Worm (Caenorhabditis elegans) whole organism, L3 larva: ENCODE results near the gene seb-3.

Source experiments
- R02D3.7 ChIP-seq: fragments of 150-350 bp; optimal IDR thresholded peaks from 2 replicates; lab custom pipeline; 2014; ENCODE audit warnings: missing biosample characterization, missing genetic modification characterization
- ZK546.5 ChIP-seq: sonication (generic microtip); optimal IDR thresholded peaks from 2 replicates; lab custom pipeline; 2017; ENCODE audit warnings: missing biosample characterization, missing genetic modification characterization
- ama-1 ChIP-seq: fragments of 150-350 bp; optimal IDR thresholded peaks from 2 replicates; lab custom pipeline; 2018
- jun-1 ChIP-seq: fragments of 150-350 bp; optimal IDR thresholded peaks from 2 replicates; lab custom pipeline; 2014; ENCODE audit warnings: missing biosample characterization, missing genetic modification reagents, missing genetic modification characterization
- lsy-12 ChIP-seq: sonication (generic microtip); optimal IDR thresholded peaks from 2 replicates; lab custom pipeline; 2016; ENCODE audit warnings: mild to moderate bottlenecking, missing genetic modification characterization, missing compliant biosample characterization
- mml-1 ChIP-seq: fragments of 150-350 bp; sonication (generic microtip); optimal IDR thresholded peaks from 3 replicates; lab custom pipeline; 2014; ENCODE audit warnings: missing biosample characterization, missing genetic modification characterization
- nhr-237 ChIP-seq: fragments of 150-350 bp; optimal IDR thresholded peaks from 2 replicates; lab custom pipeline; 2014; ENCODE audit warnings: missing biosample characterization, missing genetic modification characterization
- nhr-28 ChIP-seq: fragments of 150-350 bp; optimal IDR thresholded peaks from 2 replicates; lab custom pipeline; 2014; ENCODE audit warnings: missing biosample characterization, missing genetic modification characterization
- pha-4 ChIP-seq: fragments of 150-350 bp; optimal IDR thresholded peaks from 2 replicates; lab custom pipeline; 2014; ENCODE audit warnings: missing biosample characterization, missing genetic modification reagents, missing genetic modification characterization
- pqm-1 ChIP-seq: fragments of 150-350 bp; optimal IDR thresholded peaks from 2 replicates; lab custom pipeline; 2017; ENCODE audit warnings: missing biosample characterization, missing genetic modification characterization, inconsistent platforms
- snpc-4 ChIP-seq: fragments of 150-350 bp; optimal IDR thresholded peaks from 2 replicates; lab custom pipeline; 2014; ENCODE audit warnings: missing biosample characterization, missing genetic modification characterization
- unc-62 ChIP-seq: fragments of 150-350 bp; sonication (generic microtip); optimal IDR thresholded peaks from 4 replicates; lab custom pipeline; 2014; ENCODE audit warnings: missing biosample characterization, missing genetic modification reagents, missing genetic modification characterization
- zag-1 ChIP-seq: fragments of 150-350 bp; optimal IDR thresholded peaks from 2 replicates; lab custom pipeline; 2014; ENCODE audit warnings: missing biosample characterization, missing genetic modification characterization

ce11 chrX:15016102-15016501 is 10.0 kb upstream of the seb-3 start:
- TF ChIP-seq jun-1 (tag; lab: Kevin White, UChicago) (no peak), nhr-237 (tag; lab: Kevin White, UChicago) (no peak), pha-4 (no peak), lsy-12 (tag; lab: Kevin White, UChicago) (no peak), pqm-1 (no peak), unc-62 (GFP tag; lab: Kevin White, UChicago) (no peak), ama-1 (lab: Kevin White, UChicago) (no peak), R02D3.7 (tag; lab: Kevin White, UChicago) (no peak), nhr-28 (no peak), snpc-4 (tag; lab: Kevin White, UChicago) (no peak), ZK546.5 (tag; lab: Kevin White, UChicago) (no peak), zag-1 (tag; lab: Kevin White, UChicago) (no peak), mml-1 (tag; lab: Kevin White, UChicago) (no peak)
